Worm (Caenorhabditis elegans) whole organism, L3 larva: ENCODE measurements around the gene K01H12.4.

Source experiments
- aly-2 ChIP-seq: fragments of 150-350 bp; optimal IDR thresholded peaks from 2 replicates; lab custom pipeline; 2014; ENCODE audit warnings: missing biosample characterization, missing genetic modification characterization
- ama-1 ChIP-seq: fragments of 150-350 bp; optimal IDR thresholded peaks from 2 replicates; lab custom pipeline; 2018
- egl-27 ChIP-seq: sonication (generic microtip); optimal IDR thresholded peaks from 4 replicates; lab custom pipeline; 2017; ENCODE audit warnings: missing biosample characterization, missing genetic modification reagents, missing genetic modification characterization
- elt-3 ChIP-seq, 3 experiments: fragments of 150-350 bp in 1 of 3; sonication (generic microtip) in 2 of 3; optimal IDR thresholded peaks; 2 replicates in 2 of 3; 4 replicates in 1 of 3; lab custom pipeline; 2014 to 2017; ENCODE audit warnings: missing biosample characterization in 3 of 3, missing genetic modification characterization in 3 of 3
- mml-1 ChIP-seq: fragments of 150-350 bp; sonication (generic microtip); optimal IDR thresholded peaks from 3 replicates; lab custom pipeline; 2014; ENCODE audit warnings: missing biosample characterization, missing genetic modification characterization
- nhr-28 ChIP-seq: fragments of 150-350 bp; optimal IDR thresholded peaks from 2 replicates; lab custom pipeline; 2014; ENCODE audit warnings: missing biosample characterization, missing genetic modification characterization
- pha-4 ChIP-seq: fragments of 150-350 bp; optimal IDR thresholded peaks from 2 replicates; lab custom pipeline; 2014; ENCODE audit warnings: missing biosample characterization, missing genetic modification reagents, missing genetic modification characterization
- pqm-1 ChIP-seq: fragments of 150-350 bp; optimal IDR thresholded peaks from 2 replicates; lab custom pipeline; 2017; ENCODE audit warnings: missing biosample characterization, missing genetic modification characterization, inconsistent platforms
- skn-1 ChIP-seq: fragments of 150-350 bp; optimal IDR thresholded peaks from 2 replicates; lab custom pipeline; 2014; ENCODE audit warnings: missing biosample characterization, missing genetic modification characterization
- tbx-2 ChIP-seq: sonication (generic microtip); optimal IDR thresholded peaks from 2 replicates; lab custom pipeline; 2016; ENCODE audit warnings: mild to moderate bottlenecking, missing genetic modification characterization, missing compliant biosample characterization
- ztf-11 ChIP-seq: fragments of 150-350 bp; optimal IDR thresholded peaks from 2 replicates; lab custom pipeline; 2014; ENCODE audit warnings: missing biosample characterization, missing genetic modification characterization

ce11 chrIV:9761751-9762150 is 48.9 kb downstream of the K01H12.4 start:
- no peak for TF ChIP-seq ztf-11 (tag; lab: Kevin White, UChicago)
- TF ChIP-seq aly-2: no peak
- no peak for TF ChIP-seq ama-1
- no peak for TF ChIP-seq elt-3 (tag; optimal IDR thresholded peaks at IDR 0.05; lab: Kevin White, UChicago)
- TF ChIP-seq pqm-1 (tag; lab: Kevin White, UChicago): no peak
- no peak for TF ChIP-seq egl-27 (tag; lab: Kevin White, UChicago)
- peak; percentile 22 for TF ChIP-seq pha-4
- TF ChIP-seq nhr-28 (tag; lab: Kevin White, UChicago): no peak
- TF ChIP-seq mml-1 (tag; lab: Kevin White, UChicago): no peak
- TF ChIP-seq skn-1 (tag; lab: Kevin White, UChicago): no peak
- no peak for TF ChIP-seq tbx-2 (tag; lab: Kevin White, UChicago)
